Fruit fly (Drosophila melanogaster) whole organism, embryonic: Measurements from ENCODE around the gene cbt.

ENCODE experiments used
- BEAF-32 ChIP-seq: fragments of 200-800 bp; sonication (Bioruptor generic); optimal IDR thresholded peaks from 3 replicates; lab custom pipeline; 2017; ENCODE audit warnings: missing biosample characterization, missing genetic modification characterization, mild to moderate bottlenecking, moderate library complexity, missing genetic modification reagents
- Bgb ChIP-seq: fragments of 200-800 bp; sonication (Bioruptor generic); IDR thresholded peaks from 2 replicates; pipeline ENCODE4 v1.3.6; 2022; ENCODE audit warnings: missing biosample characterization, missing genetic modification characterization; ENCODE audit not compliant: partially characterized antibody
- Bteb2 ChIP-seq: fragments of 200-800 bp; sonication (Bioruptor generic); optimal IDR thresholded peaks from 2 replicates; lab custom pipeline; 2016; ENCODE audit warnings: missing biosample characterization, missing genetic modification characterization
- CG11093 ChIP-seq: fragments of 200-800 bp; sonication (Bioruptor generic); IDR thresholded peaks from 3 replicates; pipeline ENCODE4 v1.3.6; 2022; ENCODE audit warnings: missing biosample characterization, missing genetic modification characterization
- CG11695 ChIP-seq: fragments of 200-800 bp; sonication (Bioruptor generic); IDR thresholded peaks from 3 replicates; pipeline ENCODE4 v1.3.6; 2022; ENCODE audit warnings: missing biosample characterization, missing genetic modification characterization
- CG12299 ChIP-seq: fragments of 200-800 bp; sonication (Bioruptor generic); optimal IDR thresholded peaks from 2 replicates; lab custom pipeline; 2018; ENCODE audit warnings: missing biosample characterization, mild to moderate bottlenecking, missing genetic modification characterization
- CG14710 ChIP-seq: fragments of 200-800 bp; sonication (Bioruptor generic); optimal IDR thresholded peaks from 3 replicates; lab custom pipeline; 2019; ENCODE audit warnings: missing biosample characterization, mild to moderate bottlenecking, missing genetic modification characterization, moderate library complexity
- CG15011 ChIP-seq: fragments of 200-800 bp; sonication (Bioruptor generic); optimal IDR thresholded peaks from 3 replicates; lab custom pipeline; 2018; ENCODE audit warnings: missing biosample characterization, mild to moderate bottlenecking, missing genetic modification characterization
- CG17186 ChIP-seq: fragments of 200-800 bp; sonication (Bioruptor generic); optimal IDR thresholded peaks from 3 replicates; lab custom pipeline; 2017; ENCODE audit warnings: missing biosample characterization, missing genetic modification reagents, missing genetic modification characterization
- CG17912 ChIP-seq: fragments of 200-800 bp; sonication (Bioruptor generic); optimal IDR thresholded peaks from 2 replicates; lab custom pipeline; 2018; ENCODE audit warnings: missing biosample characterization, mild to moderate bottlenecking, missing genetic modification characterization
- CG18262 ChIP-seq: fragments of 200-800 bp; optimal IDR thresholded peaks from 3 replicates; lab custom pipeline; 2019; ENCODE audit warnings: missing biosample characterization, mild to moderate bottlenecking, missing genetic modification characterization, moderate library complexity
- CG31441 ChIP-seq: fragments of 200-800 bp; sonication (Bioruptor generic); IDR thresholded peaks from 2 replicates; pipeline ENCODE4 v1.3.6; 2022; ENCODE audit warnings: missing biosample characterization, missing genetic modification characterization
- CG32532 ChIP-seq: fragments of 200-800 bp; sonication (Bioruptor generic); IDR thresholded peaks from 2 replicates; pipeline ENCODE4 v1.3.6; 2022; ENCODE audit warnings: missing biosample characterization, missing genetic modification characterization
- CG34224 ChIP-seq: fragments of 200-800 bp; sonication (Bioruptor generic); IDR thresholded peaks from 3 replicates; pipeline ENCODE4 v1.3.6; 2022; ENCODE audit warnings: missing biosample characterization, missing genetic modification characterization; ENCODE audit not compliant: partially characterized antibody
- CG3838 ChIP-seq: fragments of 200-800 bp; sonication (Bioruptor generic); optimal IDR thresholded peaks from 3 replicates; lab custom pipeline; 2016; ENCODE audit warnings: missing biosample characterization, missing genetic modification characterization
- CG3847 ChIP-seq: fragments of 200-800 bp; sonication (Bioruptor generic); IDR thresholded peaks from 2 replicates; pipeline ENCODE4 v1.3.6; 2022; ENCODE audit warnings: missing biosample characterization, missing genetic modification characterization
- CG4617 ChIP-seq: fragments of 200-800 bp; sonication (Bioruptor generic); optimal IDR thresholded peaks from 3 replicates; lab custom pipeline; 2016; ENCODE audit warnings: missing biosample characterization, missing genetic modification characterization, borderline replicate concordance
- CG4707 ChIP-seq: fragments of 200-800 bp; sonication (Bioruptor generic); optimal IDR thresholded peaks from 2 replicates; lab custom pipeline; 2018; ENCODE audit warnings: missing biosample characterization, mild to moderate bottlenecking, missing genetic modification characterization, moderate library complexity
- CG6854 ChIP-seq: fragments of 200-800 bp; sonication (Bioruptor generic); optimal IDR thresholded peaks from 3 replicates; lab custom pipeline; 2017; ENCODE audit warnings: missing biosample characterization, mild to moderate bottlenecking, missing genetic modification characterization
- CG7556 ChIP-seq: fragments of 200-800 bp; sonication (Bioruptor generic); optimal IDR thresholded peaks from 2 replicates; lab custom pipeline; 2017; ENCODE audit warnings: missing biosample characterization, mild to moderate bottlenecking, missing genetic modification characterization
- CG7786 ChIP-seq: fragments of 200-800 bp; sonication (Bioruptor generic); optimal IDR thresholded peaks from 2 replicates; lab custom pipeline; 2016; ENCODE audit warnings: missing biosample characterization, missing genetic modification characterization
- CG8944 ChIP-seq: fragments of 200-800 bp; sonication (Bioruptor generic); optimal IDR thresholded peaks from 3 replicates; lab custom pipeline; 2016; ENCODE audit warnings: missing biosample characterization, missing genetic modification characterization
- CHES-1-like ChIP-seq: fragments of 200-800 bp; sonication (Bioruptor generic); optimal IDR thresholded peaks from 2 replicates; lab custom pipeline; 2016; ENCODE audit warnings: missing biosample characterization, missing genetic modification characterization
- E2f1 ChIP-seq: fragments of 200-800 bp; sonication (Bioruptor generic); IDR thresholded peaks from 2 replicates; pipeline ENCODE4 v1.3.6; 2022; ENCODE audit warnings: missing biosample characterization, missing genetic modification characterization
- Fer2 ChIP-seq: fragments of 200-800 bp; sonication (Bioruptor generic); optimal IDR thresholded peaks from 2 replicates; lab custom pipeline; 2018; ENCODE audit warnings: missing biosample characterization, mild to moderate bottlenecking, missing genetic modification characterization, moderate library complexity
- Hand ChIP-seq: fragments of 200-800 bp; sonication (Bioruptor generic); optimal IDR thresholded peaks from 2 replicates; lab custom pipeline; 2017; ENCODE audit warnings: mild to moderate bottlenecking, missing biosample characterization, missing genetic modification reagents, missing genetic modification characterization
- Mad ChIP-seq: fragments of 200-800 bp; sonication (Bioruptor generic); optimal IDR thresholded peaks from 2 replicates; lab custom pipeline; 2016; ENCODE audit warnings: missing biosample characterization, missing genetic modification characterization
- Max ChIP-seq: fragments of 200-800 bp; sonication (Bioruptor generic); optimal IDR thresholded peaks from 2 replicates; lab custom pipeline; 2016; ENCODE audit warnings: missing biosample characterization, mild to moderate bottlenecking, missing genetic modification characterization
- Med ChIP-seq: fragments of 200-800 bp; sonication (Bioruptor generic); peaks from one replicate; lab custom pipeline; 2016; ENCODE audit warnings: missing biosample characterization, missing genetic modification characterization, mild to moderate bottlenecking, inconsistent platforms, moderate library complexity
- Neu2 ChIP-seq: fragments of 200-800 bp; sonication (Bioruptor generic); optimal IDR thresholded peaks from 3 replicates; lab custom pipeline; 2016; ENCODE audit warnings: missing biosample characterization, missing genetic modification characterization, borderline replicate concordance
- PHDP ChIP-seq: fragments of 200-800 bp; sonication (Bioruptor generic); optimal IDR thresholded peaks from 3 replicates; lab custom pipeline; 2018; ENCODE audit warnings: missing biosample characterization, mild to moderate bottlenecking, missing genetic modification characterization, moderate library complexity
- Rx ChIP-seq: fragments of 200-800 bp; sonication (Bioruptor generic); IDR thresholded peaks from 2 replicates; pipeline ENCODE4 v1.3.6; 2022; ENCODE audit warnings: missing biosample characterization, missing genetic modification characterization
- Sry-β ChIP-seq: fragments of 200-800 bp; sonication (Bioruptor generic); optimal IDR thresholded peaks from 2 replicates; lab custom pipeline; 2018; ENCODE audit warnings: missing biosample characterization, mild to moderate bottlenecking, missing genetic modification characterization, moderate library complexity
- ash1 ChIP-seq: fragments of 200-800 bp; sonication (Bioruptor generic); optimal IDR thresholded peaks from 2 replicates; lab custom pipeline; 2018; ENCODE audit warnings: missing biosample characterization, mild to moderate bottlenecking, missing genetic modification characterization
- bbx ChIP-seq: fragments of 200-800 bp; sonication (Bioruptor generic); IDR thresholded peaks from 2 replicates; pipeline ENCODE4 v1.3.6; 2022; ENCODE audit warnings: missing biosample characterization, missing genetic modification characterization; ENCODE audit not compliant: partially characterized antibody
- bsh ChIP-seq, 2 experiments: fragments of 200-800 bp; sonication (Bioruptor generic); optimal IDR thresholded peaks; 2 replicates each; lab custom pipeline; 2017 to 2018; ENCODE audit warnings: mild to moderate bottlenecking in 2 of 2, missing biosample characterization in 2 of 2, missing genetic modification characterization in 2 of 2, moderate library complexity in 1 of 2
- chm ChIP-seq: fragments of 200-800 bp; sonication (Bioruptor generic); IDR thresholded peaks from 2 replicates; pipeline ENCODE4 v1.3.6; 2022; ENCODE audit warnings: missing biosample characterization, missing genetic modification characterization
- croc ChIP-seq: fragments of 200-800 bp; sonication (Bioruptor generic); conservative IDR thresholded peaks from 3 replicates; pipeline ENCODE4 v1.3.6; 2022; ENCODE audit warnings: missing biosample characterization, missing genetic modification characterization
- ftz-f1 ChIP-seq: fragments of 200-800 bp; sonication (Bioruptor generic); optimal IDR thresholded peaks from 2 replicates; lab custom pipeline; 2016; ENCODE audit warnings: missing biosample characterization, missing genetic modification characterization
- inv ChIP-seq: fragments of 200-800 bp; sonication (Bioruptor generic); IDR thresholded peaks from 2 replicates; pipeline ENCODE4 v1.3.6; 2022; ENCODE audit warnings: missing biosample characterization, missing genetic modification characterization; ENCODE audit not compliant: partially characterized antibody
- lola ChIP-seq, 3 experiments: fragments of >200 bp in 2 of 3; fragments of 200-800 bp in 1 of 3; sonication (Bioruptor generic) in 1 of 3; optimal IDR thresholded peaks; 2 replicates each; lab custom pipeline; 2017 to 2019; ENCODE audit warnings: missing biosample characterization in 3 of 3, missing genetic modification characterization in 3 of 3, mild to moderate bottlenecking in 1 of 3, moderate library complexity in 1 of 3
- ranshi ChIP-seq: fragments of 200-800 bp; sonication (Bioruptor generic); IDR thresholded peaks from 2 replicates; pipeline ENCODE4 v1.3.6; 2022; ENCODE audit warnings: missing biosample characterization, missing genetic modification characterization
- slbo ChIP-seq: fragments of 200-800 bp; sonication (Bioruptor generic); IDR thresholded peaks from 2 replicates; pipeline ENCODE4 v1.3.6; 2022; ENCODE audit warnings: missing biosample characterization, missing genetic modification characterization
- stwl ChIP-seq: fragments of 200-800 bp; sonication (Bioruptor generic); optimal IDR thresholded peaks from 3 replicates; lab custom pipeline; 2018; ENCODE audit warnings: missing biosample characterization, mild to moderate bottlenecking, missing genetic modification characterization, moderate library complexity
- tin ChIP-seq: fragments of 200-800 bp; sonication (Bioruptor generic); optimal IDR thresholded peaks from 3 replicates; lab custom pipeline; 2016; ENCODE audit warnings: missing biosample characterization, missing genetic modification characterization
- tll ChIP-seq, 2 experiments: fragments of 200-800 bp in 1 of 2; fragments of >200 bp in 1 of 2; sonication (Bioruptor generic) in 1 of 2; optimal IDR thresholded peaks; 2 replicates each; lab custom pipeline; 2017 to 2019; ENCODE audit warnings: missing biosample characterization in 2 of 2, missing genetic modification characterization in 2 of 2, mild to moderate bottlenecking in 1 of 2, moderate library complexity in 1 of 2
- tx ChIP-seq: fragments of 200-800 bp; sonication (Bioruptor generic); optimal IDR thresholded peaks from 2 replicates; lab custom pipeline; 2016; ENCODE audit warnings: missing biosample characterization, missing genetic modification characterization
- vvl ChIP-seq: fragments of 200-800 bp; sonication (Bioruptor generic); IDR thresholded peaks from 2 replicates; pipeline ENCODE4 v1.3.6; 2022; ENCODE audit warnings: missing biosample characterization, missing genetic modification characterization
- zf30C ChIP-seq: fragments of 200-800 bp; sonication (Bioruptor generic); optimal IDR thresholded peaks from 3 replicates; lab custom pipeline; 2018; ENCODE audit warnings: missing biosample characterization, mild to moderate bottlenecking, missing genetic modification characterization

Gene cbt

DNA sequence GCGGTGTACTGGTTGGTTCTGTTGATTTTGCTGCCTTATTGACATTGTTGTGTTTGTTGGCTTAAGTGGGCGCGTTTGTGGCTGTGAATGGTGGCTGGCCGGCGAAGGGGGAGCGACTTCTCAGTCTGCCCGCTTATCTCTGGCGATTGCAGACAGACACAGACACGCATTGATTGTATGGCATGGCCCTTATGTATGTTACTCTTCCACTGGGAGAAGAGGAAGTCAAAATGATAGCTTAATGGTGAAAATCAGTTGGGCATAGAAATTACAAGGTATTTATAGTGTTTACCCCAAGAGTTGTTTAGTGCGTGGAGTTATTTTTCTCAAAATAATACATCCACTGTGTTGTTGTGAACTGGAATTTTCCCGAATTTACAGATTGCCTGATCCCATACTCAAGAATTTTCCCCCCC lies 6.3 kb upstream of the cbt start (continued):
- peak; percentile 64 for TF ChIP-seq Rx (GFP tag; lab: Robert Waterston, UW)
- TF ChIP-seq CG34224 (GFP tag; lab: Robert Waterston, UW) = no peak
- TF ChIP-seq CG3847 (GFP tag; lab: Robert Waterston, UW) = peak; percentile 53
- TF ChIP-seq Neu2 = no peak
- TF ChIP-seq CG31441 (GFP tag; lab: Robert Waterston, UW) = peak; percentile 66; the same call in 1 of the 2 replicates
- peak; percentile 83 for TF ChIP-seq CG15011 (GFP tag; lab: Kevin White, UChicago)
- TF ChIP-seq stwl = no peak
- TF ChIP-seq E2f1 (GFP tag; lab: Robert Waterston, UW) = peak; percentile 64
- peak; percentile 78 for TF ChIP-seq CG17186 (GFP tag; lab: Kevin White, UChicago)
- TF ChIP-seq zf30C = peak; percentile 51
- peak; percentile 82 for TF ChIP-seq ftz-f1 (GFP tag; lab: Kevin White, UChicago)
- TF ChIP-seq CG11093 = peak; percentile 77; the same call in 2 of the 3 replicates
- peak; percentile 86 for TF ChIP-seq CG8944 (GFP tag; lab: Kevin White, UChicago)
- peak; percentile 57 to 86 for TF ChIP-seq bsh (GFP tag; optimal IDR thresholded peaks at IDR 0.05; lab: Kevin White, UChicago)
- TF ChIP-seq CG7786 = peak; percentile 79
- TF ChIP-seq lola (GFP tag; optimal IDR thresholded peaks at IDR 0.05; lab: Kevin White, UChicago) = peak in 1 of 3 experiments; percentile 61
- TF ChIP-seq CG4617 = peak; percentile 66
- TF ChIP-seq croc (GFP tag; lab: Robert Waterston, UW) = peak; percentile 30; the same call in 1 of the 3 replicates
- TF ChIP-seq PHDP (tag; lab: Kevin White, UChicago) = peak; percentile 81
- TF ChIP-seq Max = peak; percentile 78
- TF ChIP-seq CG4707 = peak; percentile 95
- TF ChIP-seq CHES-1-like (GFP tag; lab: Kevin White, UChicago) = peak; percentile 92
- TF ChIP-seq ash1 = peak; percentile 90
- peak; percentile 75 for TF ChIP-seq CG14710 (tag; lab: Kevin White, UChicago)
- TF ChIP-seq vvl = peak; percentile 82
- TF ChIP-seq BEAF-32 (GFP tag; lab: Kevin White, UChicago) = no peak
- peak; percentile 70 for TF ChIP-seq Sry-β (GFP tag; lab: Kevin White, UChicago)
- TF ChIP-seq Mad (GFP tag; lab: Kevin White, UChicago) = peak; percentile 88
- TF ChIP-seq CG32532 = peak; percentile 59; the same call in 1 of the 2 replicates
- peak; percentile 79 for TF ChIP-seq CG6854
- TF ChIP-seq tx (GFP tag; lab: Kevin White, UChicago) = peak; percentile 82
- TF ChIP-seq tin = peak; percentile 72
- TF ChIP-seq tll (GFP tag; optimal IDR thresholded peaks at IDR 0.05; lab: Kevin White, UChicago) = peak in 1 of 2 experiments; percentile 37
- peak; percentile 98 for TF ChIP-seq Med (GFP tag; lab: Kevin White, UChicago)
- peak; percentile 91 for TF ChIP-seq CG12299
- TF ChIP-seq Hand (GFP tag; lab: Kevin White, UChicago) = peak; percentile 76
- TF ChIP-seq Fer2 (tag; lab: Kevin White, UChicago) = peak; percentile 77
- TF ChIP-seq slbo (GFP tag; lab: Robert Waterston, UW) = peak; percentile 60
- TF ChIP-seq CG7556 = peak; percentile 87
- TF ChIP-seq inv = no peak
- TF ChIP-seq Bteb2 (GFP tag; lab: Kevin White, UChicago) = peak; percentile 70
- no peak for TF ChIP-seq bbx
- peak; percentile 70 for TF ChIP-seq CG18262 (tag; lab: Kevin White, UChicago)
- no peak for TF ChIP-seq Bgb (GFP tag; lab: Robert Waterston, UW)
- TF ChIP-seq chm (GFP tag; lab: Robert Waterston, UW) = peak; percentile 94
- peak; percentile 91 for TF ChIP-seq CG3838 (GFP tag; lab: Kevin White, UChicago)
- peak; percentile 98 for TF ChIP-seq CG17912 (GFP tag; lab: Kevin White, UChicago)
- peak; percentile 86 for TF ChIP-seq ranshi (GFP tag; lab: Robert Waterston, UW)
- TF ChIP-seq CG11695 (GFP tag; lab: Robert Waterston, UW) = peak; percentile 83
